Worm (Caenorhabditis elegans) whole organism, dauer: ENCODE results near the gene Y11D7A.3.
"Not testable (repeated sequence)": the region's sequence is repeated elsewhere in the genome, so short reads cannot be mapped to it uniquely, and the experiment has no call there.

ENCODE experiments used
- unc-62 ChIP-seq: sonication (generic microtip); optimal IDR thresholded peaks from 2 replicates; lab custom pipeline; 2017; ENCODE audit warnings: missing biosample characterization, missing genetic modification reagents, missing genetic modification characterization

Gene Y11D7A.3

ce11 chrIV:9232421-9233141, at the start of gene Y11D7A.3:
TSS of gene Y11D7A.3 (plus strand) at chrIV:9233091.
- no peak for TF ChIP-seq unc-62

ce11 chrIV:9184547-9184946, 48.3 kb upstream of the Y11D7A.3 start, which contains the start of gene C07C7.1:
TSS of gene C07C7.1 (plus strand) at chrIV:9184847.
- TF ChIP-seq unc-62, result no peak

ce11 chrIV:9191183-9191582, 41.7 kb upstream of the Y11D7A.3 start:
- TF ChIP-seq unc-62, result no peak

- no peak for TF ChIP-seq unc-62
Observed at ce11 chrIV:9192522-9192921, 40.4 kb upstream of the Y11D7A.3 start, which contains the start of gene C46C2.5. TSS of gene C46C2.5 (minus strand) at chrIV:9192622.

DNA sequence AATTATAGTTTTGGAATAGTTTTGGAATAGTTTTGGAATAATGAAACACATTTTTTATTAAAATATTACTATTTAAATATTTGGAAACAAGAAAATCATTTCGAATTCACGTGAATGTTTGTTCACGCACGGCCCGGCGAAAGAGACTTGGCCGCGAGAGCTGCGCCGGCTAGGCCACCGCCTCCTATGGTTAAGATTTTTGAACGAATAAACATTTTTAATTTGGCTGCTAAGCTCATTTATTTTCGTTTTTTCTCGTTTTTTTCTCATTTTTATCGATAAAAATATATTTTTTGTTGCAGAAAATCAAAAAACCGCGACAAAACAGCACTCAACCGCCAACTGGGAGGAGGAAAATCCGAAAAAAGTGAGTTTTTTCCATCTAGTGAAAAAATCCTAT, 38.4 kb upstream of the Y11D7A.3 start, which contains the start of gene C46C2.7:
Gene C46C2.7 (plus strand): TSS at position 301 of the 400 bp plus-strand sequence.
- TF ChIP-seq unc-62, result not testable (repeated sequence)

DNA sequence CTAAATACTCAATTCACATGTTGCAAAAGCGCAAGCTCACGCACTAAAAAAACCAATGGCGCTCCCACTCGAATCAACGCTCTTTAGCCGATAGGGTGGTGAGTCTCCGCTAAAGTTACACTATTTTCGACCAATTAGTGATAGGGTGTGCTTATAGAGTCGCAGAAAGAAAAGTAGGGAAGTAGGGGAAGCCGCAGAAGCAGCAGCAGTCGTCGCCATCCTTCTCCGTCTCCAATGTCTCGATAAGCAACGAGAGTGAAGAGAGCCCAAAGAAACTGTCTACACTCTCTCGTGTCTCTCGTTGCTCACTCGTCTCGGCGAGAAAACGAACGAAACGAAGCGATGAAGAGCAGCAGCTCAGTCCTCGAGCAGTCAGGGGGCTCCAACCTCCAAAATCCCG, 36.1 kb upstream of the Y11D7A.3 start:
- TF ChIP-seq unc-62, result no peak

- no peak for TF ChIP-seq unc-62
Observed at ce11 chrIV:9198136-9198535, 34.8 kb upstream of the Y11D7A.3 start.

DNA sequence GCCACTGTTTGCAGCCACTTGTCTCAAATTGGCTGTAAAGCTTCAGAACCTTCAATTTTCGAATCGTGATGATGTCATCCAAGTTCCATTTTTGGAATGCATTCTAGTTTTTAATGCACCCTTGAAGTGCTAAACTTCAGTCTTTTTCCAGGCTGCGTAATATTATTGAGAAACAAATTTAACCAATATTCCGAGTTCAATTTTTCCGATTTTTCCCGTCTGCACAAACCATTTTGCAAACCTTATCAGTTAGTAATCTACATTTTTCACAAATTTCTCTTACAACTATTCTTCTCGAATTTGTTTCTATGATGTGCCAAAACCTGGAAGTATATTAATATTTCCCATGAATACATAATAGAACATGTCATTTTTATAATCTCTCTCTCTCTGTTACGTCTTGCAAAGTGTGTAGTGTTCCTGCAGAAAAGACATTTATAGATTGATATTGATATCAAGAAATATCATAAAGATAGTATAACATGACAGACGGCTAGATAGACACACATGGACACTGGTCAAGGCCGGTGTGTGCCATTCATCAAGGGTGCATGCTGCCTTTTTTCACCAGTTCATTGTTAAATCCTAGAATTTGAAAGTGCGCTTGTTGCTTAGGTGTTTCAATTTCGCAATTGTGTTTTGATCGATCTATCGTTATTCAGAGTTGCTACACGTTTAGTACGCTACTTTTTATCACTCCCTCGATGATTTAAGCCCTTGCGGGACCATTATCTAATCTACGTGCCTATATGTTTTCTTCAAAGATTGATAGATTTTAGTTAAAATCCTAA, 33.5 kb upstream of the Y11D7A.3 start:
- no peak for TF ChIP-seq unc-62

- no peak for TF ChIP-seq unc-62
Observed at ce11 chrIV:9199939-9200202, 33.0 kb upstream of the Y11D7A.3 start, which contains the start of gene wnk-1. TSS of gene wnk-1 (plus strand) at chrIV:9200103.

ce11 chrIV:9210841-9211240, 22.1 kb upstream of the Y11D7A.3 start:
- TF ChIP-seq unc-62, result no peak

DNA sequence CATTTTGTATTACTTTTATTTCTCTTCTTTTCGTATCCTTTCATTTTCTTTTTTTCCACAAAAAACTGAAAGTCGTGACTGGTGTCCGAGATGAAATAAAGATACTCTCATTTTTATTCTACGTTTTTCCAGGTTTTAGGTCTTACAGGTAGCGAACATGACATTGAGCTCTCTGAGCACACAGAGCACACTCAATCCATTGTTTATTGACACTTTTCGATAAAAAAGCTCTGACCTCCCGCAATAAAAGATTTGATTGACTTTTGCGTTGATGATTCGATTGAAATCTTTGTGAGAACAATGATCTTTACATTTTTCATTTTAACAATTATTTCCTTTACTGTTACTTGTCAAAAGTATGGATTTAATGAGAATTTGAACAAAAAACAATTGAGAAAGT, 20.8 kb upstream of the Y11D7A.3 start, which contains the start of gene C46C2.6:
Gene C46C2.6 (plus strand): TSS at position 301 of the 400 bp plus-strand sequence.
- TF ChIP-seq unc-62, result no peak

DNA sequence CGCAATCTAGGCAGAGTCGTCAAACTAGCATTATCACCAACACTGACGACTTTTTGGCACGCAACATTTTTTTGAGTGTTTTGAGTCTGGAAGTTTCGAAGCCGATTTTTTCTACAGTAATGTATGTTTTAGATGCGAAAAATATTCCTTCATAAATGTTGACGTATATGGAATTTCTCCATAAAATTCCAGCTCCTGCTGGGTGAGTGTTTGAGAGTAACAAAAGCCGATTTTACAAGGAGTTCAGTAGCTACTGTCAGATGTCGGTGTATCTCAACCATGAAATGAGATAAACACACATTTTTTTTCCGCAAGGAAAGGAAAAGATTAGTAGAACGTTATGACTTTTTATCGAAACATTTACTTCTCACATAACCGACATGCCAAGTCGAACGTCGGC, 18.1 kb upstream of the Y11D7A.3 start:
- TF ChIP-seq unc-62, result no peak

ce11 chrIV:9215824-9216223, 17.1 kb upstream of the Y11D7A.3 start:
- TF ChIP-seq unc-62, result no peak

ce11 chrIV:9216437-9216836, 16.5 kb upstream of the Y11D7A.3 start:
- no peak for TF ChIP-seq unc-62

DNA sequence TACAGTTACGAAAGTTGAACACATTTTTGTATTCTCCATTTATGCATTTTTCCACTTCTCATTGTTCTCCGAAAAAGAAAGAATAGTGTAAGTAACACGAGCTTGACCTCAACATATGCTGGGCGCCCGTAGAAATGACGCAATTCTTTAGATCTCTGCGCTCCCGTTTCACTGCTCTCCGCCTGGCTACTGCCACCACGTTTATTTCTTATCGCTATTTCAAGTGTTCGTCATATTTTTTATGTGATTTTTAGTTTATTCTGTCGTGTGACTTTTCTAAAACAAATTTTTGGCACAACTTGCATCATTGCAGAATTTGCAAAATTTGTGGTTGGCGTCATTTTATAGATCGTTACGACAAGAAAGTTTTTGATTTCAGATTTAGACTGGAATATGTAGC, 15.9 kb upstream of the Y11D7A.3 start:
- TF ChIP-seq unc-62, result no peak

ce11 chrIV:9217426-9217825, 15.5 kb upstream of the Y11D7A.3 start, which contains the start of gene C46C2.2:
TSS of gene C46C2.2 (plus strand) at chrIV:9217726.
- no peak for TF ChIP-seq unc-62

- no peak for TF ChIP-seq unc-62
Observed at ce11 chrIV:9218415-9218814, 14.5 kb upstream of the Y11D7A.3 start.

DNA sequence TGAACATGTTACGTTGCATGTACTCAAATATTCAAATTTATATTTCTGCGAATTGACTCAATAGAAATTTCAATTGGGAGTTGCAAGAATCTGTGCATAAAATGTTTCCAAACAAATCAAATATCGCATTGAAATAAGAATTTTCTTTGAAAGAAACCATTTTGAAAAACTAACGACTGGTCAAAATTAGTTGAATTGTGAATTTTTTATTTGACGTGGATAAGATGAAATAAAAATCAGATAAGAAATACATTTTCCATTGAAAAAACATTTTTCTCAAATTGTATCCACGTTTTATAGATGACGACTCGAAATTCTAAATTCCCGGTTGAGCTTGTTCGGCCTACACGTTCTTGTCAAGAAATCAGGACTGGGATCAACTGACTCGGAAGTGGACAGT, 8.1 kb upstream of the Y11D7A.3 start, which contains the start of gene C46C2.3:
Gene C46C2.3 (plus strand): TSS at position 301 of the 400 bp plus-strand sequence.
- no peak for TF ChIP-seq unc-62
